Worm (Caenorhabditis elegans) whole organism, L2 larva: ENCODE measurements around the gene C06C6.8.
"Not testable (repeated sequence)": the region's sequence is repeated elsewhere in the genome, so short reads cannot be mapped to it uniquely, and the experiment has no call there.

Experiments
- C34F6.9 ChIP-seq: fragments of 150-350 bp; optimal IDR thresholded peaks from 2 replicates; lab custom pipeline; 2014; ENCODE audit warnings: missing biosample characterization, missing genetic modification characterization
- F13H6.1 ChIP-seq: sonication (generic microtip); optimal IDR thresholded peaks from 2 replicates; lab custom pipeline; 2016; ENCODE audit warnings: missing genetic modification characterization, missing compliant biosample characterization
- R02D3.7 ChIP-seq: fragments of 150-350 bp; optimal IDR thresholded peaks from 2 replicates; lab custom pipeline; 2014; ENCODE audit warnings: missing biosample characterization, missing genetic modification characterization
- Y55F3AM.14 ChIP-seq: fragments of 200-800 bp; sonication (Bioruptor generic); optimal IDR thresholded peaks from 2 replicates; lab custom pipeline; 2018; ENCODE audit warnings: mild to moderate bottlenecking, missing genetic modification characterization, missing compliant biosample characterization
- ZK546.5 ChIP-seq: sonication (generic microtip); optimal IDR thresholded peaks from 2 replicates; lab custom pipeline; 2017; ENCODE audit warnings: missing biosample characterization, missing genetic modification characterization
- ceh-16 ChIP-seq: fragments of 150-350 bp; optimal IDR thresholded peaks from 2 replicates; lab custom pipeline; 2014; ENCODE audit warnings: missing biosample characterization, missing genetic modification characterization
- crh-2 ChIP-seq: sonication (generic microtip); optimal IDR thresholded peaks from 2 replicates; lab custom pipeline; 2017; ENCODE audit warnings: missing biosample characterization, missing genetic modification characterization
- dmd-4 ChIP-seq: sonication (generic microtip); optimal IDR thresholded peaks from 2 replicates; lab custom pipeline; 2017; ENCODE audit warnings: missing biosample characterization, missing genetic modification characterization
- elt-1 ChIP-seq: fragments of 150-350 bp; optimal IDR thresholded peaks from 2 replicates; lab custom pipeline; 2014; ENCODE audit warnings: missing biosample characterization, missing genetic modification characterization
- elt-3 ChIP-seq: sonication (generic microtip); optimal IDR thresholded peaks from 2 replicates; lab custom pipeline; 2017; ENCODE audit warnings: missing biosample characterization, missing genetic modification characterization
- fos-1 ChIP-seq: fragments of 150-350 bp; optimal IDR thresholded peaks from 2 replicates; lab custom pipeline; 2014; ENCODE audit warnings: missing biosample characterization, missing genetic modification characterization
- lin-11 ChIP-seq: fragments of 150-350 bp; sonication (generic microtip); optimal IDR thresholded peaks from 2 replicates; lab custom pipeline; 2014; ENCODE audit warnings: missing biosample characterization, missing genetic modification characterization, inconsistent platforms, mixed read lengths
- lin-13 ChIP-seq: fragments of 150-350 bp; optimal IDR thresholded peaks from 2 replicates; lab custom pipeline; 2014; ENCODE audit warnings: missing biosample characterization, missing genetic modification reagents, missing genetic modification characterization
- lin-39 ChIP-seq: fragments of 150-350 bp; optimal IDR thresholded peaks from 2 replicates; lab custom pipeline; 2014; ENCODE audit warnings: missing biosample characterization, missing genetic modification reagents, missing genetic modification characterization
- lsy-2 ChIP-seq, 2 experiments: fragments of 150-350 bp in 1 of 2; sonication (generic microtip) in 1 of 2; optimal IDR thresholded peaks; 2 replicates each; lab custom pipeline; 2014 to 2017; ENCODE audit warnings: missing biosample characterization in 2 of 2, missing genetic modification characterization in 2 of 2
- mab-5 ChIP-seq: fragments of 150-350 bp; optimal IDR thresholded peaks from 2 replicates; lab custom pipeline; 2014; ENCODE audit warnings: missing biosample characterization, missing genetic modification characterization
- mbf-1 ChIP-seq: sonication (generic microtip); optimal IDR thresholded peaks from 2 replicates; lab custom pipeline; 2017; ENCODE audit warnings: missing biosample characterization, missing genetic modification characterization
- nhr-11 ChIP-seq: fragments of 150-350 bp; optimal IDR thresholded peaks from 2 replicates; lab custom pipeline; 2014; ENCODE audit warnings: missing biosample characterization, missing genetic modification characterization
- nhr-129 ChIP-seq: fragments of 150-350 bp; optimal IDR thresholded peaks from 2 replicates; lab custom pipeline; 2014; ENCODE audit warnings: missing biosample characterization, missing genetic modification characterization
- nhr-21 ChIP-seq: fragments of 150-350 bp; optimal IDR thresholded peaks from 2 replicates; lab custom pipeline; 2014; ENCODE audit warnings: missing biosample characterization, missing genetic modification characterization
- nhr-23 ChIP-seq: fragments of 150-350 bp; optimal IDR thresholded peaks from 2 replicates; lab custom pipeline; 2014; ENCODE audit warnings: missing biosample characterization, missing genetic modification reagents, missing genetic modification characterization
- nhr-237 ChIP-seq: fragments of 150-350 bp; optimal IDR thresholded peaks from 2 replicates; lab custom pipeline; 2014; ENCODE audit warnings: missing biosample characterization, missing genetic modification characterization
- nhr-25 ChIP-seq: fragments of 150-350 bp; sonication (generic microtip); optimal IDR thresholded peaks from 3 replicates; lab custom pipeline; 2014; ENCODE audit warnings: missing biosample characterization, missing genetic modification characterization
- nhr-6 ChIP-seq: fragments of 150-350 bp; optimal IDR thresholded peaks from 2 replicates; lab custom pipeline; 2014; ENCODE audit warnings: missing biosample characterization, missing genetic modification characterization
- nhr-77 ChIP-seq: fragments of 150-350 bp; optimal IDR thresholded peaks from 2 replicates; lab custom pipeline; 2014; ENCODE audit warnings: missing biosample characterization, missing genetic modification characterization
- peb-1 ChIP-seq: fragments of 150-350 bp; optimal IDR thresholded peaks from 2 replicates; lab custom pipeline; 2014; ENCODE audit warnings: missing biosample characterization, missing genetic modification characterization
- sma-3 ChIP-seq: sonication (generic microtip); optimal IDR thresholded peaks from 2 replicates; lab custom pipeline; 2016; ENCODE audit warnings: missing genetic modification reagents, missing genetic modification characterization, missing compliant biosample characterization
- sma-9 ChIP-seq, 2 experiments: fragments of 150-350 bp in 1 of 2; sonication (generic microtip) in 1 of 2; optimal IDR thresholded peaks; 2 replicates each; lab custom pipeline; 2014 to 2016; ENCODE audit warnings: missing genetic modification characterization in 2 of 2, mild to moderate bottlenecking in 1 of 2, missing biosample characterization in 1 of 2, missing compliant biosample characterization in 1 of 2, missing genetic modification reagents in 1 of 2, moderate library complexity in 1 of 2
- snpc-4 ChIP-seq: fragments of 150-350 bp; optimal IDR thresholded peaks from 2 replicates; lab custom pipeline; 2014; ENCODE audit warnings: missing biosample characterization, missing genetic modification characterization
- unc-55 ChIP-seq: fragments of 150-350 bp; sonication (generic microtip); optimal IDR thresholded peaks from 3 replicates; lab custom pipeline; 2014; ENCODE audit warnings: missing biosample characterization, missing genetic modification reagents, missing genetic modification characterization
- zag-1 ChIP-seq: fragments of 150-350 bp; optimal IDR thresholded peaks from 2 replicates; lab custom pipeline; 2014; ENCODE audit warnings: missing biosample characterization, missing genetic modification characterization
- ztf-11 ChIP-seq: sonication (generic microtip); optimal IDR thresholded peaks from 2 replicates; lab custom pipeline; 2017; ENCODE audit warnings: missing biosample characterization, missing genetic modification characterization
- ztf-4 ChIP-seq: fragments of 150-350 bp; optimal IDR thresholded peaks from 2 replicates; lab custom pipeline; 2014; ENCODE audit warnings: missing biosample characterization, missing genetic modification characterization

Gene C06C6.8

ce11 chrV:16036166-16036565, 39.2 kb downstream of the C06C6.8 start, which contains the start of gene T10C6.10:
Gene T10C6.10, plus strand, starts transcription at chrV:16036413.
- TF ChIP-seq nhr-21 (tag; lab: Kevin White, UChicago) = no peak
- TF ChIP-seq ZK546.5 (tag; lab: Kevin White, UChicago) = no peak
- TF ChIP-seq ztf-4 (tag; lab: Kevin White, UChicago) = no peak
- no peak for TF ChIP-seq fos-1
- TF ChIP-seq lsy-2 (tag; optimal IDR thresholded peaks at IDR 0.05; lab: Kevin White, UChicago) = no peak
- no peak for TF ChIP-seq lin-11
- no peak for TF ChIP-seq ceh-16 (tag; lab: Kevin White, UChicago)
- no peak for TF ChIP-seq zag-1 (tag; lab: Kevin White, UChicago)
- TF ChIP-seq mbf-1 = no peak
- TF ChIP-seq unc-55 (GFP tag; lab: Kevin White, UChicago) = no peak
- no peak for TF ChIP-seq nhr-11 (tag; lab: Kevin White, UChicago)
- no peak for TF ChIP-seq ztf-11 (tag; lab: Kevin White, UChicago)
- TF ChIP-seq lin-13 (GFP tag; lab: Kevin White, UChicago) = no peak
- TF ChIP-seq nhr-77 (tag; lab: Kevin White, UChicago) = no peak

ce11 chrV:16040140-16040827, 43.3 kb downstream of the C06C6.8 start, which contains the start of the genes his-4 and his-3:
Gene his-4, minus strand, starts transcription at chrV:16040515.
Gene his-3, plus strand, starts transcription at chrV:16040808.
- peak; percentile 49 for TF ChIP-seq fos-1
- TF ChIP-seq sma-9 (GFP tag; optimal IDR thresholded peaks at IDR 0.05; lab: Kevin White, UChicago) = peak; percentile 59
- not testable (repeated sequence) for TF ChIP-seq sma-9 (tag; optimal IDR thresholded peaks at IDR 0.05; lab: Kevin White, UChicago)
- peak; percentile 27 for TF ChIP-seq nhr-129
- TF ChIP-seq sma-3 (GFP tag; lab: Kevin White, UChicago) = peak; percentile 39
- TF ChIP-seq nhr-25 (tag; lab: Kevin White, UChicago) = peak; percentile 85
- TF ChIP-seq nhr-6 (tag; lab: Kevin White, UChicago) = peak; percentile 52
- TF ChIP-seq F13H6.1 (tag; lab: Kevin White, UChicago) = peak; percentile 27
- TF ChIP-seq lin-13 (GFP tag; lab: Kevin White, UChicago) = peak; percentile 24
- TF ChIP-seq lsy-2 (tag; optimal IDR thresholded peaks at IDR 0.05; lab: Kevin White, UChicago) = peak in 1 of 2 experiments; percentile 38
- peak; percentile 95 for TF ChIP-seq ceh-16 (tag; lab: Kevin White, UChicago)
- TF ChIP-seq, all 48 proteins: peak for 10; not testable (repeated sequence) for 38

ce11 chrV:16041412-16041811, 44.5 kb downstream of the C06C6.8 start:
- TF ChIP-seq R02D3.7 (no peak), elt-1 (tag; lab: Kevin White, UChicago) (no peak), nhr-25 (tag; lab: Kevin White, UChicago) (no peak), ztf-4 (tag; lab: Kevin White, UChicago) (no peak), mab-5 (tag; lab: Kevin White, UChicago) (no peak), ZK546.5 (tag; lab: Kevin White, UChicago) (no peak), crh-2 (no peak)

- TF ChIP-seq nhr-25 (tag; lab: Kevin White, UChicago) = peak; percentile 19
Observed at ce11 chrV:16041925-16042742, 45.2 kb downstream of the C06C6.8 start, which contains the start of the genes his-2 and his-1. Gene his-2, minus strand, starts transcription at chrV:16042283. Gene his-1, plus strand, starts transcription at chrV:16042520.

- TF ChIP-seq mab-5 (tag; lab: Kevin White, UChicago) = no peak
- TF ChIP-seq lin-39 (tag; lab: Kevin White, UChicago) = no peak
- TF ChIP-seq C34F6.9 (tag; lab: Kevin White, UChicago) = no peak
- no peak for TF ChIP-seq snpc-4
- no peak for TF ChIP-seq mbf-1
- TF ChIP-seq lin-11 = no peak
- no peak for TF ChIP-seq elt-3 (tag; lab: Kevin White, UChicago)
- no peak for TF ChIP-seq dmd-4 (tag; lab: Kevin White, UChicago)
- TF ChIP-seq crh-2 = no peak
- TF ChIP-seq nhr-23 (tag; lab: Kevin White, UChicago) = no peak
- TF ChIP-seq nhr-237 = no peak
- TF ChIP-seq peb-1 (tag; lab: Kevin White, UChicago) = no peak
- no peak for TF ChIP-seq nhr-6 (tag; lab: Kevin White, UChicago)
- TF ChIP-seq Y55F3AM.14 (GFP tag; lab: Kevin White, UChicago) = no peak
Observed at ce11 chrV:16042743-16043014, 45.7 kb downstream of the C06C6.8 start.
